Worm (Caenorhabditis elegans): Measurements from ENCODE around the gene ZK892.3.
"Not testable (repeated sequence)": the region's sequence is repeated elsewhere in the genome, so short reads cannot be mapped to it uniquely, and the experiment has no call there.

The ZK892.3 gene

ce11 chrII:9981760-9982159 lies 19.9 kb upstream of the ZK892.3 start, which contains the start of gene sdz-38:
sdz-38 (minus strand) TSS chrII:9981860.
- TF ChIP-seq him-1 (tag; optimal IDR thresholded peaks at IDR 0.05) (no peak), W03F9.2 (tag; optimal IDR thresholded peaks at IDR 0.05) (no peak), dao-5 (tag; optimal IDR thresholded peaks at IDR 0.05) (no peak)

- TF ChIP-seq him-1 (tag; optimal IDR thresholded peaks at IDR 0.05) (no peak), W03F9.2 (tag; optimal IDR thresholded peaks at IDR 0.05) (no peak), dao-5 (tag; optimal IDR thresholded peaks at IDR 0.05) (no peak)
Measured at ce11 chrII:9982437-9982836, 19.2 kb upstream of the ZK892.3 start.

- TF ChIP-seq W03F9.2 (tag; optimal IDR thresholded peaks at IDR 0.05) (no peak), dao-5 (tag; optimal IDR thresholded peaks at IDR 0.05) (no peak), him-1 (tag; optimal IDR thresholded peaks at IDR 0.05) (no peak)
Measured at ce11 chrII:9984866-9985336, 16.7 kb upstream of the ZK892.3 start.

- TF ChIP-seq W03F9.2 (tag; optimal IDR thresholded peaks at IDR 0.05) (no peak), him-1 (tag; optimal IDR thresholded peaks at IDR 0.05) (no peak), dao-5 (tag; optimal IDR thresholded peaks at IDR 0.05) (no peak)
Measured at ce11 chrII:9986635-9987575, 14.7 kb upstream of the ZK892.3 start.

- TF ChIP-seq W03F9.2 (tag; optimal IDR thresholded peaks at IDR 0.05), result no peak
- no peak for TF ChIP-seq dao-5 (tag; optimal IDR thresholded peaks at IDR 0.05)
- no peak for TF ChIP-seq him-1 (tag; optimal IDR thresholded peaks at IDR 0.05)
Measured at ce11 chrII:9988620-9989019, 13.0 kb upstream of the ZK892.3 start.

- no peak for TF ChIP-seq dao-5 (tag; optimal IDR thresholded peaks at IDR 0.05)
Measured at ce11 chrII:9989533-9989932, 12.1 kb upstream of the ZK892.3 start.

- TF ChIP-seq him-1 (tag; optimal IDR thresholded peaks at IDR 0.05) (no peak), W03F9.2 (tag; optimal IDR thresholded peaks at IDR 0.05) (no peak), dao-5 (tag; optimal IDR thresholded peaks at IDR 0.05) (no peak)
Measured at ce11 chrII:9990812-9991211, 10.8 kb upstream of the ZK892.3 start, which contains the start of gene lec-3. lec-3 (plus strand) TSS chrII:9991112.

- TF ChIP-seq dao-5 (tag; optimal IDR thresholded peaks at IDR 0.05) (no peak), him-1 (tag; optimal IDR thresholded peaks at IDR 0.05) (no peak), W03F9.2 (tag; optimal IDR thresholded peaks at IDR 0.05) (no peak)
Measured at ce11 chrII:9992474-9992873, 9.2 kb upstream of the ZK892.3 start.

ce11 chrII:9994679-9995078 lies 7.0 kb upstream of the ZK892.3 start:
- TF ChIP-seq W03F9.2 (tag; optimal IDR thresholded peaks at IDR 0.05), result no peak
- no peak for TF ChIP-seq him-1 (tag; optimal IDR thresholded peaks at IDR 0.05)

- no peak for TF ChIP-seq him-1 (tag; optimal IDR thresholded peaks at IDR 0.05)
- no peak for TF ChIP-seq dao-5 (tag; optimal IDR thresholded peaks at IDR 0.05)
- no peak for TF ChIP-seq W03F9.2 (tag; optimal IDR thresholded peaks at IDR 0.05)
Measured at ce11 chrII:10001065-10001464, 581 bp upstream of the ZK892.3 start, which contains the start of gene nlt-1. nlt-1 (minus strand) TSS chrII:10001142.

- not testable (repeated sequence) for TF ChIP-seq dao-5, W03F9.2, him-1 (tag; optimal IDR thresholded peaks at IDR 0.05)
Measured at ce11 chrII:10006266-10006665, 4.6 kb downstream of the ZK892.3 start, which contains the start of gene ZK892.4. ZK892.4 (plus strand) TSS chrII:10006566.

ce11 chrII:10007917-10008316 lies 6.3 kb downstream of the ZK892.3 start, which contains the start of gene ZK892.5:
ZK892.5 (plus strand) TSS chrII:10008217.
- no peak for TF ChIP-seq W03F9.2 (tag; optimal IDR thresholded peaks at IDR 0.05)
- TF ChIP-seq dao-5 (tag; optimal IDR thresholded peaks at IDR 0.05), result no peak
- TF ChIP-seq him-1 (tag; optimal IDR thresholded peaks at IDR 0.05), result no peak

ce11 chrII:10008552-10008951 lies 6.9 kb downstream of the ZK892.3 start:
- no peak for TF ChIP-seq dao-5 (tag; optimal IDR thresholded peaks at IDR 0.05)
- no peak for TF ChIP-seq him-1 (tag; optimal IDR thresholded peaks at IDR 0.05)
- TF ChIP-seq W03F9.2 (tag; optimal IDR thresholded peaks at IDR 0.05), result no peak

- no peak for TF ChIP-seq W03F9.2 (tag; optimal IDR thresholded peaks at IDR 0.05)
- TF ChIP-seq him-1 (tag; optimal IDR thresholded peaks at IDR 0.05), result no peak
- no peak for TF ChIP-seq dao-5 (tag; optimal IDR thresholded peaks at IDR 0.05)
Measured at ce11 chrII:10010914-10011313, 9.3 kb downstream of the ZK892.3 start.

Measured in whole organism, L4/young adult.